Fruit fly (Drosophila melanogaster): ENCODE measurements around the gene IntS10.
A peak's percentile ranks its signal among the peaks of the same experiment; 100 is the strongest.

IntS10 gene

dm6 chr3L:3785002-3785661 is 21.4 kb upstream of the IntS10 start (continued):
- TF ChIP-seq Jra (GFP tag; optimal IDR thresholded peaks at IDR 0.05) (peak; percentile 90), dl (GFP tag; optimal IDR thresholded peaks at IDR 0.05; ENCODE audit: insufficient read depth in 1 of 2, partially characterized antibody in 2 of 2) (no peak), Rel (GFP tag; optimal IDR thresholded peaks at IDR 0.05) (peak; percentile 96), Rel (tag; optimal IDR thresholded peaks at IDR 0.05) (no peak), GATAd (GFP tag; optimal IDR thresholded peaks at IDR 0.05) (peak; percentile 81), Dif (GFP tag; optimal IDR thresholded peaks at IDR 0.05; ENCODE audit: partially characterized antibody) (no peak), CG32264 (GFP tag; optimal IDR thresholded peaks at IDR 0.05) (peak; percentile 99), Hr78 (GFP tag; optimal IDR thresholded peaks at IDR 0.05) (no peak), rgr (GFP tag; optimal IDR thresholded peaks at IDR 0.05) (peak; percentile 99), N (GFP tag; optimal IDR thresholded peaks at IDR 0.05) (no peak), Sp1 (GFP tag; optimal IDR thresholded peaks at IDR 0.05) (peak; percentile 94), Dfd (GFP tag; optimal IDR thresholded peaks at IDR 0.05) (peak; percentile 36), woc (GFP tag; optimal IDR thresholded peaks at IDR 0.05) (peak; percentile 98), Hnf4 (GFP tag; optimal IDR thresholded peaks at IDR 0.05) (peak; percentile 98), lola (GFP tag; optimal IDR thresholded peaks at IDR 0.05) (no peak)

dm6 chr3L:3785688-3786087 is 20.8 kb upstream of the IntS10 start:
- TF ChIP-seq Hr83 (GFP tag; optimal IDR thresholded peaks at IDR 0.05; ENCODE audit: poor library complexity, severe bottlenecking): no peak
- TF ChIP-seq Myc (optimal IDR thresholded peaks at IDR 0.05): no peak
- TF ChIP-seq CG32264 (GFP tag; optimal IDR thresholded peaks at IDR 0.05): peak; percentile 38
- TF ChIP-seq pan (optimal IDR thresholded peaks at IDR 0.05): no peak
- TF ChIP-seq usp (GFP tag; optimal IDR thresholded peaks at IDR 0.05): no peak
- TF ChIP-seq sv (GFP tag; optimal IDR thresholded peaks at IDR 0.05): no peak
- no peak for TF ChIP-seq dl (GFP tag; optimal IDR thresholded peaks at IDR 0.05; ENCODE audit: insufficient read depth in 1 of 2, partially characterized antibody in 2 of 2)
- TF ChIP-seq psq (GFP tag; optimal IDR thresholded peaks at IDR 0.05): no peak
- TF ChIP-seq HLH106 (tag; optimal IDR thresholded peaks at IDR 0.05): peak; percentile 13
- TF ChIP-seq CG9705 (GFP tag; optimal IDR thresholded peaks at IDR 0.05): no peak
- no peak for TF ChIP-seq N (GFP tag; optimal IDR thresholded peaks at IDR 0.05)
- TF ChIP-seq tai (GFP tag; optimal IDR thresholded peaks at IDR 0.05): no peak
- no peak for TF ChIP-seq dmrt93B (GFP tag; optimal IDR thresholded peaks at IDR 0.05)
- no peak for TF ChIP-seq Rel (GFP tag; optimal IDR thresholded peaks at IDR 0.05)
- peak; percentile 60 for TF ChIP-seq Rel (tag; optimal IDR thresholded peaks at IDR 0.05)
- TF ChIP-seq OdsH (GFP tag; optimal IDR thresholded peaks at IDR 0.05): peak; percentile 15
- TF ChIP-seq foxo (GFP tag; optimal IDR thresholded peaks at IDR 0.05): peak in 1 of 2 experiments; percentile 30
- TF ChIP-seq Abd-B (GFP tag; optimal IDR thresholded peaks at IDR 0.05): no peak
- no peak for TF ChIP-seq brk (GFP tag; optimal IDR thresholded peaks at IDR 0.05)
- TF ChIP-seq fru (GFP tag; optimal IDR thresholded peaks at IDR 0.05): peak; percentile 23
- TF ChIP-seq br (GFP tag; optimal IDR thresholded peaks at IDR 0.05): peak; percentile 15
- TF ChIP-seq Dfd (GFP tag; optimal IDR thresholded peaks at IDR 0.05): no peak
- TF ChIP-seq ey (GFP tag; optimal IDR thresholded peaks at IDR 0.05): peak; percentile 34
- no peak for TF ChIP-seq woc (GFP tag; optimal IDR thresholded peaks at IDR 0.05)
- TF ChIP-seq rgr (GFP tag; optimal IDR thresholded peaks at IDR 0.05): peak; percentile 12
- no peak for TF ChIP-seq sage (GFP tag; optimal IDR thresholded peaks at IDR 0.05)

- TF ChIP-seq Dif (GFP tag; optimal IDR thresholded peaks at IDR 0.05; ENCODE audit: partially characterized antibody) (no peak), brk (GFP tag; optimal IDR thresholded peaks at IDR 0.05) (no peak), dsf (GFP tag; optimal IDR thresholded peaks at IDR 0.05; ENCODE audit: borderline replicate concordance) (no peak), psq (GFP tag; optimal IDR thresholded peaks at IDR 0.05) (no peak), lola (GFP tag; optimal IDR thresholded peaks at IDR 0.05) (no peak), fru (GFP tag; optimal IDR thresholded peaks at IDR 0.05) (peak; percentile 13), Hr83 (GFP tag; optimal IDR thresholded peaks at IDR 0.05; ENCODE audit: poor library complexity, severe bottlenecking) (no peak), Jra (GFP tag; optimal IDR thresholded peaks at IDR 0.05) (no peak), foxo (GFP tag; optimal IDR thresholded peaks at IDR 0.05) (peak in 1 of 2 experiments; percentile 38), jim (GFP tag; optimal IDR thresholded peaks at IDR 0.05) (no peak), tai (GFP tag; optimal IDR thresholded peaks at IDR 0.05) (no peak), Mio (GFP tag; optimal IDR thresholded peaks at IDR 0.05) (no peak), h (GFP tag; optimal IDR thresholded peaks at IDR 0.05) (no peak), sage (GFP tag; optimal IDR thresholded peaks at IDR 0.05) (no peak), br (GFP tag; optimal IDR thresholded peaks at IDR 0.05) (no peak), Hr78 (GFP tag; optimal IDR thresholded peaks at IDR 0.05) (no peak), OdsH (GFP tag; optimal IDR thresholded peaks at IDR 0.05) (no peak), rgr (GFP tag; optimal IDR thresholded peaks at IDR 0.05) (no peak), dmrt93B (GFP tag; optimal IDR thresholded peaks at IDR 0.05) (no peak), N (GFP tag; optimal IDR thresholded peaks at IDR 0.05) (no peak), Abd-B (GFP tag; optimal IDR thresholded peaks at IDR 0.05) (no peak), pan (optimal IDR thresholded peaks at IDR 0.05) (no peak), sv (GFP tag; optimal IDR thresholded peaks at IDR 0.05) (no peak), dl (GFP tag; optimal IDR thresholded peaks at IDR 0.05; ENCODE audit: insufficient read depth in 1 of 2, partially characterized antibody in 2 of 2) (no peak), CrebA (GFP tag; optimal IDR thresholded peaks at IDR 0.05; ENCODE audit: borderline replicate concordance) (no peak), woc (GFP tag; optimal IDR thresholded peaks at IDR 0.05) (peak; percentile 19), CG32264 (GFP tag; optimal IDR thresholded peaks at IDR 0.05) (no peak), CG9705 (GFP tag; optimal IDR thresholded peaks at IDR 0.05) (no peak), Vsx2 (GFP tag; optimal IDR thresholded peaks at IDR 0.05; ENCODE audit: partially characterized antibody) (no peak), Hnf4 (GFP tag; optimal IDR thresholded peaks at IDR 0.05) (no peak), HLH106 (tag; optimal IDR thresholded peaks at IDR 0.05) (peak; percentile 29)
Measured at dm6 chr3L:3786344-3787076, 20.0 kb upstream of the IntS10 start.

Measured in whole organism, wandering third instar larva.